Fruit fly (Drosophila melanogaster): ENCODE measurements around the gene SdhD.

The SdhD gene

dm6 chr3R:23782456-23783402 lies 22.3 kb upstream of the SdhD start (continued):
- peak; percentile 74 for TF ChIP-seq CG11695 (GFP tag; IDR thresholded peaks at IDR 0.05)
- peak; percentile 58; the same call in 2 of the 3 replicates for TF ChIP-seq gce (GFP tag; IDR thresholded peaks at IDR 0.05)
- peak; percentile 8 for TF ChIP-seq emc (GFP tag; optimal IDR thresholded peaks at IDR 0.05)
- TF ChIP-seq btn (GFP tag; optimal IDR thresholded peaks at IDR 0.05), result peak; percentile 63
- TF ChIP-seq CG10274 (GFP tag; optimal IDR thresholded peaks at IDR 0.05), result peak; percentile 44
- TF ChIP-seq aop (GFP tag; IDR thresholded peaks at IDR 0.05), result peak; percentile 27; the same call in 1 of the 2 replicates
- no peak for TF ChIP-seq ham (GFP tag; IDR thresholded peaks at IDR 0.05)
- TF ChIP-seq bbx (GFP tag; IDR thresholded peaks at IDR 0.05; ENCODE audit: partially characterized antibody), result no peak
- peak; percentile 58 for TF ChIP-seq gcm2 (GFP tag; optimal IDR thresholded peaks at IDR 0.05)
- TF ChIP-seq amos (GFP tag; IDR thresholded peaks at IDR 0.05; ENCODE audit: partially characterized antibody), result no peak
- TF ChIP-seq Med (GFP tag), result peak; percentile 91
- peak; percentile 77 for TF ChIP-seq CG18764 (GFP tag; optimal IDR thresholded peaks at IDR 0.05)
- TF ChIP-seq CG12155 (GFP tag; optimal IDR thresholded peaks at IDR 0.05), result peak; percentile 72
- TF ChIP-seq ac (GFP tag; optimal IDR thresholded peaks at IDR 0.05), result peak; percentile 93
- TF ChIP-seq br (optimal IDR thresholded peaks at IDR 0.05), result no peak
- peak; percentile 95 for TF ChIP-seq gsb-n (tag; optimal IDR thresholded peaks at IDR 0.05)
- peak; percentile 89 for TF ChIP-seq CG6689 (GFP tag; IDR thresholded peaks at IDR 0.05)
- peak; percentile 75 for TF ChIP-seq CG10431 (GFP tag; optimal IDR thresholded peaks at IDR 0.05)
- TF ChIP-seq caup (GFP tag; optimal IDR thresholded peaks at IDR 0.05; ENCODE audit: severe bottlenecking), result peak; percentile 81
- no peak for TF ChIP-seq CG13287 (GFP tag; IDR thresholded peaks at IDR 0.05; ENCODE audit: partially characterized antibody)
- peak; percentile 73 for TF ChIP-seq lbe (GFP tag; optimal IDR thresholded peaks at IDR 0.05)
- peak; percentile 47 for TF ChIP-seq bigmax (GFP tag; optimal IDR thresholded peaks at IDR 0.05)
- TF ChIP-seq CG1792 (GFP tag; optimal IDR thresholded peaks at IDR 0.05), result peak; percentile 70
- peak; percentile 63 for TF ChIP-seq pros (GFP tag; optimal IDR thresholded peaks at IDR 0.05)
- peak; percentile 85 for TF ChIP-seq bcd (GFP tag; optimal IDR thresholded peaks at IDR 0.05)
- peak; percentile 52 for TF ChIP-seq psq (GFP tag; optimal IDR thresholded peaks at IDR 0.05)
- peak; percentile 66; the same call in 1 of the 3 replicates for TF ChIP-seq Dbx (GFP tag; IDR thresholded peaks at IDR 0.05)
- TF ChIP-seq nom (GFP tag; optimal IDR thresholded peaks at IDR 0.05), result peak; percentile 46
- peak; percentile 51 for TF ChIP-seq CG3065 (GFP tag; optimal IDR thresholded peaks at IDR 0.05)
- TF ChIP-seq otp (GFP tag; IDR thresholded peaks at IDR 0.05), result peak; percentile 77
- peak; percentile 39 for TF ChIP-seq CG33213 (GFP tag; optimal IDR thresholded peaks at IDR 0.05)
- peak; percentile 87 for TF ChIP-seq croc (GFP tag; conservative IDR thresholded peaks at IDR 0.05)
- TF ChIP-seq CG31441 (GFP tag; IDR thresholded peaks at IDR 0.05), result peak; percentile 94
- peak; percentile 44 for TF ChIP-seq CG12744 (GFP tag; optimal IDR thresholded peaks at IDR 0.05)
- TF ChIP-seq NC2β (GFP tag; optimal IDR thresholded peaks at IDR 0.05), result peak; percentile 86
- TF ChIP-seq gcm (GFP tag; optimal IDR thresholded peaks at IDR 0.05), result peak; percentile 93
- peak; percentile 94 for TF ChIP-seq Sox102F (GFP tag; optimal IDR thresholded peaks at IDR 0.05)
- TF ChIP-seq chinmo (GFP tag; IDR thresholded peaks at IDR 0.05; ENCODE audit: partially characterized antibody), result no peak
- peak; percentile 78 for TF ChIP-seq jumu (GFP tag; optimal IDR thresholded peaks at IDR 0.05)
- no peak for TF ChIP-seq ERR (GFP tag; optimal IDR thresholded peaks at IDR 0.05)
- peak; percentile 90 for TF ChIP-seq CG11504 (tag; optimal IDR thresholded peaks at IDR 0.05)
- peak; percentile 95 for TF ChIP-seq zfh1 (GFP tag; IDR thresholded peaks at IDR 0.05)
- peak; percentile 71 for TF ChIP-seq Atf6 (GFP tag; IDR thresholded peaks at IDR 0.05)
- peak; percentile 92 for TF ChIP-seq Spps (tag; optimal IDR thresholded peaks at IDR 0.05)
- TF ChIP-seq CG9797 (GFP tag; optimal IDR thresholded peaks at IDR 0.05), result peak; percentile 32
- TF ChIP-seq dm (GFP tag; optimal IDR thresholded peaks at IDR 0.05), result peak; percentile 79
- TF ChIP-seq pb (GFP tag; optimal IDR thresholded peaks at IDR 0.05), result peak; percentile 76
- peak; percentile 71 for TF ChIP-seq chm (GFP tag; IDR thresholded peaks at IDR 0.05)
- no peak for TF ChIP-seq CG34224 (GFP tag; IDR thresholded peaks at IDR 0.05; ENCODE audit: partially characterized antibody)

Data from whole organism, embryonic.